Worm (Caenorhabditis elegans) whole organism, young adult: ENCODE data around the gene pqbp-1.1.

Experiments used
- C06A6.2 ChIP-seq: fragments of 200-800 bp; sonication (Bioruptor generic); conservative IDR thresholded peaks from 2 replicates; pipeline ENCODE4 v1.3.6; 2022; ENCODE audit warnings: missing genetic modification characterization, missing compliant biosample characterization
- efl-1 ChIP-seq: fragments of 150-350 bp; optimal IDR thresholded peaks from 2 replicates; lab custom pipeline; 2014; ENCODE audit warnings: missing biosample characterization, missing genetic modification reagents, missing genetic modification characterization
- hlh-12 ChIP-seq: sonication (generic microtip); optimal IDR thresholded peaks from 2 replicates; lab custom pipeline; 2016; ENCODE audit warnings: missing genetic modification characterization, missing compliant biosample characterization
- let-526 ChIP-seq: fragments of 200-800 bp; sonication (Bioruptor generic); IDR thresholded peaks from 2 replicates; pipeline ENCODE4 v1.3.6; 2022; ENCODE audit warnings: missing genetic modification reagents, missing genetic modification characterization, missing compliant biosample characterization
- mxl-1 ChIP-seq: sonication (generic microtip); optimal IDR thresholded peaks from 2 replicates; lab custom pipeline; 2016; ENCODE audit warnings: missing genetic modification characterization, missing compliant biosample characterization
- rec-8 ChIP-seq, 2 experiments: sonication (generic microtip); optimal IDR thresholded peaks; 2 replicates each; lab custom pipeline; 2016; ENCODE audit warnings: mild to moderate bottlenecking in 2 of 2, missing genetic modification characterization in 2 of 2, missing genetic modification reagents in 2 of 2, missing genotype in 2 of 2, missing biosample characterization in 1 of 2, missing compliant biosample characterization in 1 of 2, moderate library complexity in 1 of 2
- rpc-1 ChIP-seq, 2 experiments: fragments of 150-350 bp in 1 of 2; sonication (generic microtip) in 1 of 2; optimal IDR thresholded peaks; 2 replicates each; lab custom pipeline; 2014 to 2018; ENCODE audit warnings: missing biosample characterization in 1 of 2, missing genetic modification characterization in 1 of 2, missing genetic modification reagents in 1 of 2, missing genotype in 1 of 2
- zim-3 ChIP-seq: sonication (generic microtip); optimal IDR thresholded peaks from 2 replicates; lab custom pipeline; 2017; ENCODE audit warnings: mild to moderate bottlenecking, missing genetic modification characterization, moderate library complexity, missing compliant biosample characterization

DNA sequence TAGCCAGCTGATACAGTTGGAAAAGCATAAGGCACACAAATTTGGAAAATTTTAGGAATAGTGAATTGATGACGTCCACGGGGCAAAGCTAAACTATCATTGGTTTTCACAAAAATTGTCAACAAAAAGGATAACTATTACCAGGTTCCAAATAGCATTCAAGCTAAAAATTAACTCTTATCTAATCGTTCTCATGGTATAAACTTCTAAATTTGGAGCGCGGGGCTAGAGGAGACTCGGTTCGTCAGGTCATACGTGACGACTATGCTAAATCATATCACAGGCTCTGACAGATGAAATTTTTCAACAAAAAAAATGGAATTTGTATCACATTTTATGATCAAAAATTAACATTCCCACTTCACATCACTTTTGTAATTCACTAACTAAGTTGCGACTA is 37.7 kb upstream of the pqbp-1.1 start:
- no peak for TF ChIP-seq rpc-1 (optimal IDR thresholded peaks at IDR 0.05; lab: Kevin White, UChicago)
- no peak for TF ChIP-seq rpc-1 (tag; optimal IDR thresholded peaks at IDR 0.05; lab: Kevin White, UChicago)
- TF ChIP-seq let-526, result no peak
- no peak for TF ChIP-seq mxl-1 (tag; lab: Kevin White, UChicago)
- TF ChIP-seq rec-8 (tag; optimal IDR thresholded peaks at IDR 0.05; lab: Kevin White, UChicago), result no peak
- no peak for TF ChIP-seq hlh-12 (tag; lab: Kevin White, UChicago)
- no peak for TF ChIP-seq C06A6.2 (GFP tag; lab: Robert Waterston, UW)
- no peak for TF ChIP-seq efl-1 (GFP tag; lab: Kevin White, UChicago)
- no peak for TF ChIP-seq zim-3 (tag; lab: Kevin White, UChicago)
